1 fruit fly cellular context compared by ENCODE assay signal in the genomic region with DNA sequence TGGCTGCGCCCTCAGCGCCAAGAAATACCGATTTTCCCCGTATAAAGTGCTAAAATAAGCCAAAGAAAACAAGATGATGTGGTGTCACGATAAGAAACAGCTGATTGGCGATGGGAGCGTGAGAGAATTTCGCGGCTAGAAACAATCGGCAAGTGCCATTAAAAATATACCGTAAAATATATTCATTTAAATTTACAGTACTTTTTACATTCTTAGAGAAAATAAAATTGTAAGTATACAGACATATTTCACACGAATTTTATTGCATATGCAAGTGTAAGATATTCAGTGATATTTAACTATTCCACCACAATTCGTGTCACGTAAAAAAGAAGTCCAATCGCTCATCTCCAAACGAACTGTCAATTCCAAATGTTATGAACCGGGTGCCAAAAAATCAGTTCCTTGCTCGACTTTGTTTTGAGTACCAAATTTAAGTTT.
TF ChIP-seq lines count a peak whose summit lies in the region.

A gene (minus strand): TSS at position 54 of the 441 bp plus-strand sequence.
A gene (plus strand): TSS at position 356 of the 441 bp plus-strand sequence.
A gene (plus strand): TSS at position 356 of the 441 bp plus-strand sequence.

TF ChIP-seq in whole organism, embryonic, 481 proteins besides CTCF, POLR2A, EP300 and RAD21 (continued from another document and continues in another):
- TF ChIP-seq mld (GFP tag; IDR thresholded peaks at IDR 0.05; lab: Robert Waterston, UW; ENCODE audit: partially characterized antibody) = peak; percentile 86; the same call in 2 of the 3 replicates
- peak; percentile 72 for TF ChIP-seq CG9437 (GFP tag; optimal IDR thresholded peaks at IDR 0.05; lab: Kevin White, UChicago)
- TF ChIP-seq MTF-1 (GFP tag; optimal IDR thresholded peaks at IDR 0.05; lab: Kevin White, UChicago; ENCODE audit: borderline replicate concordance) = no peak
- TF ChIP-seq vfl (GFP tag; optimal IDR thresholded peaks at IDR 0.05; lab: Kevin White, UChicago) = peak; percentile 78
- peak; percentile 93 for TF ChIP-seq Ets65A (GFP tag; lab: Kevin White, UChicago)
- TF ChIP-seq CG15073 (GFP tag; optimal IDR thresholded peaks at IDR 0.05; lab: Kevin White, UChicago) = no peak
- TF ChIP-seq pan (optimal IDR thresholded peaks at IDR 0.05; lab: Kevin White, UChicago) = no peak
- peak in 1 of 2 experiments; percentile 56 for TF ChIP-seq pan (GFP tag; optimal IDR thresholded peaks at IDR 0.05 in 1 of 2, IDR thresholded peaks at IDR 0.05 in 1 of 2)
- TF ChIP-seq CG1233 (GFP tag; optimal IDR thresholded peaks at IDR 0.05; lab: Kevin White, UChicago) = peak; percentile 70
- TF ChIP-seq Lhr (GFP tag; optimal IDR thresholded peaks at IDR 0.05; lab: Kevin White, UChicago) = peak; percentile 58
- TF ChIP-seq zf30C (GFP tag; optimal IDR thresholded peaks at IDR 0.05; lab: Kevin White, UChicago) = no peak
- TF ChIP-seq CG10565 (GFP tag; optimal IDR thresholded peaks at IDR 0.05; lab: Kevin White, UChicago) = no peak
- TF ChIP-seq tgo (GFP tag; IDR thresholded peaks at IDR 0.05; lab: Robert Waterston, UW) = peak; percentile 76
- TF ChIP-seq CG6689 (GFP tag; IDR thresholded peaks at IDR 0.05; lab: Robert Waterston, UW) = peak; percentile 74
- peak; percentile 52 for TF ChIP-seq caup (GFP tag; optimal IDR thresholded peaks at IDR 0.05; lab: Kevin White, UChicago; ENCODE audit: severe bottlenecking)
- no peak for TF ChIP-seq her (GFP tag; optimal IDR thresholded peaks at IDR 0.05; lab: Kevin White, UChicago)
- TF ChIP-seq CG3847 (GFP tag; IDR thresholded peaks at IDR 0.05; lab: Robert Waterston, UW) = peak; percentile 89
- TF ChIP-seq Pdp1 (GFP tag; optimal IDR thresholded peaks at IDR 0.05; lab: Kevin White, UChicago) = peak; percentile 78 to 86
- TF ChIP-seq CG2889 (GFP tag; IDR thresholded peaks at IDR 0.05; lab: Robert Waterston, UW) = no peak; the same call in 2 of the 3 replicates
- TF ChIP-seq Gsc (GFP tag; IDR thresholded peaks at IDR 0.05; lab: Robert Waterston, UW) = no peak
- TF ChIP-seq Abd-B (GFP tag; optimal IDR thresholded peaks at IDR 0.05; lab: Kevin White, UChicago) = peak; percentile 83
- peak; percentile 78 for TF ChIP-seq pzg (GFP tag; optimal IDR thresholded peaks at IDR 0.05; lab: Kevin White, UChicago)
- TF ChIP-seq CG14965 (GFP tag; optimal IDR thresholded peaks at IDR 0.05; lab: Kevin White, UChicago; ENCODE audit: borderline replicate concordance) = no peak
- no peak for TF ChIP-seq Asciz (GFP tag; optimal IDR thresholded peaks at IDR 0.05; lab: Kevin White, UChicago)
- TF ChIP-seq Spps (tag; optimal IDR thresholded peaks at IDR 0.05; lab: Kevin White, UChicago) = peak; percentile 48
- TF ChIP-seq grn (GFP tag; optimal IDR thresholded peaks at IDR 0.05; lab: Kevin White, UChicago) = peak; percentile 100
- peak; percentile 90 for TF ChIP-seq Sry-δ (GFP tag; optimal IDR thresholded peaks at IDR 0.05; lab: Kevin White, UChicago)
- TF ChIP-seq CG13775 (GFP tag; optimal IDR thresholded peaks at IDR 0.05; lab: Kevin White, UChicago) = peak; percentile 86
- TF ChIP-seq CG6175 (GFP tag; IDR thresholded peaks at IDR 0.05; lab: Robert Waterston, UW) = no peak
- TF ChIP-seq p53 (GFP tag; optimal IDR thresholded peaks at IDR 0.05; lab: Kevin White, UChicago) = no peak
- TF ChIP-seq croc (GFP tag; conservative IDR thresholded peaks at IDR 0.05; lab: Robert Waterston, UW) = peak; percentile 50; the same call in 2 of the 3 replicates
- TF ChIP-seq CG8388 (GFP tag; optimal IDR thresholded peaks at IDR 0.05; lab: Kevin White, UChicago) = peak; percentile 86
- peak; percentile 66 for TF ChIP-seq Hmx (GFP tag; optimal IDR thresholded peaks at IDR 0.05; lab: Kevin White, UChicago)
- peak; percentile 53; the same call in 1 of the 2 replicates for TF ChIP-seq danr (GFP tag; IDR thresholded peaks at IDR 0.05; lab: Robert Waterston, UW)
- TF ChIP-seq CG43689 (GFP tag; IDR thresholded peaks at IDR 0.05; lab: Robert Waterston, UW) = no peak
- no peak for TF ChIP-seq salm (tag; optimal IDR thresholded peaks at IDR 0.05; lab: Kevin White, UChicago)
- TF ChIP-seq Sox102F (GFP tag; optimal IDR thresholded peaks at IDR 0.05; lab: Kevin White, UChicago) = peak; percentile 67
- TF ChIP-seq bcd (GFP tag; optimal IDR thresholded peaks at IDR 0.05; lab: Kevin White, UChicago) = peak; percentile 79
- peak; percentile 80 for TF ChIP-seq B-H2 (GFP tag; optimal IDR thresholded peaks at IDR 0.05; lab: Kevin White, UChicago)
- peak; percentile 98 for TF ChIP-seq vnd (GFP tag; IDR thresholded peaks at IDR 0.05; lab: Robert Waterston, UW; ENCODE audit: partially characterized antibody)
- no peak for TF ChIP-seq ftz-f1 (GFP tag; optimal IDR thresholded peaks at IDR 0.05; lab: Kevin White, UChicago)
- no peak for TF ChIP-seq dan (GFP tag; IDR thresholded peaks at IDR 0.05; lab: Robert Waterston, UW)
- no peak for TF ChIP-seq wek (GFP tag; optimal IDR thresholded peaks at IDR 0.05; lab: Kevin White, UChicago)
- TF ChIP-seq dati (GFP tag; IDR thresholded peaks at IDR 0.05; lab: Robert Waterston, UW) = no peak
- TF ChIP-seq cas (GFP tag; IDR thresholded peaks at IDR 0.05; lab: Robert Waterston, UW) = peak; percentile 76
- no peak for TF ChIP-seq Trl (optimal IDR thresholded peaks at IDR 0.05; lab: Kevin White, UChicago)
- TF ChIP-seq Trl (GFP tag; optimal IDR thresholded peaks at IDR 0.05; lab: Kevin White, UChicago) = peak; percentile 56
- peak; percentile 16; the same call in 1 of the 3 replicates for TF ChIP-seq C15 (GFP tag; IDR thresholded peaks at IDR 0.05; lab: Robert Waterston, UW)
- TF ChIP-seq fd64A (GFP tag; optimal IDR thresholded peaks at IDR 0.05; lab: Kevin White, UChicago) = no peak
- TF ChIP-seq nau (GFP tag; optimal IDR thresholded peaks at IDR 0.05; lab: Kevin White, UChicago) = no peak
- peak; percentile 46 for TF ChIP-seq Sry-β (GFP tag; optimal IDR thresholded peaks at IDR 0.05; lab: Kevin White, UChicago)
- TF ChIP-seq CG6765 (GFP tag; optimal IDR thresholded peaks at IDR 0.05; lab: Kevin White, UChicago) = peak; percentile 11
- TF ChIP-seq CG15601 (tag; optimal IDR thresholded peaks at IDR 0.05; lab: Kevin White, UChicago) = peak; percentile 74
- no peak for TF ChIP-seq CG13894 (tag; optimal IDR thresholded peaks at IDR 0.05; lab: Kevin White, UChicago)
- peak; percentile 85 for TF ChIP-seq gfzf (GFP tag; optimal IDR thresholded peaks at IDR 0.05; lab: Kevin White, UChicago)
- peak; percentile 84 for TF ChIP-seq CG9797 (GFP tag; optimal IDR thresholded peaks at IDR 0.05; lab: Kevin White, UChicago)
- peak; percentile 80 for TF ChIP-seq CG11504 (tag; optimal IDR thresholded peaks at IDR 0.05; lab: Kevin White, UChicago)
- no peak for TF ChIP-seq ham (GFP tag; IDR thresholded peaks at IDR 0.05; lab: Robert Waterston, UW)
- no peak for TF ChIP-seq CG30431 (GFP tag; optimal IDR thresholded peaks at IDR 0.05; lab: Kevin White, UChicago)
- no peak for TF ChIP-seq CG12071 (GFP tag; optimal IDR thresholded peaks at IDR 0.05; lab: Kevin White, UChicago)
- peak; percentile 62; the same call in 1 of the 2 replicates for TF ChIP-seq ranshi (GFP tag; IDR thresholded peaks at IDR 0.05; lab: Robert Waterston, UW)
- TF ChIP-seq rib (GFP tag; IDR thresholded peaks at IDR 0.05; lab: Robert Waterston, UW) = no peak
- peak; percentile 77; the same call in 2 of the 3 replicates for TF ChIP-seq CG11695 (GFP tag; IDR thresholded peaks at IDR 0.05; lab: Robert Waterston, UW)
- TF ChIP-seq MESR4 (GFP tag; optimal IDR thresholded peaks at IDR 0.05; lab: Kevin White, UChicago) = peak; percentile 8
- TF ChIP-seq ash1 (GFP tag; optimal IDR thresholded peaks at IDR 0.05; lab: Kevin White, UChicago) = no peak
- TF ChIP-seq Side (GFP tag; optimal IDR thresholded peaks at IDR 0.05; lab: Kevin White, UChicago) = peak; percentile 56
- peak; percentile 77 for TF ChIP-seq tin (GFP tag; optimal IDR thresholded peaks at IDR 0.05; lab: Kevin White, UChicago)
- TF ChIP-seq CG6654 (GFP tag; optimal IDR thresholded peaks at IDR 0.05; lab: Kevin White, UChicago) = peak; percentile 10
- peak; percentile 71 for TF ChIP-seq CG17385 (GFP tag; optimal IDR thresholded peaks at IDR 0.05; lab: Kevin White, UChicago)
- TF ChIP-seq Kr (GFP tag; optimal IDR thresholded peaks at IDR 0.05; lab: Kevin White, UChicago) = no peak
- TF ChIP-seq CG12659 (GFP tag; optimal IDR thresholded peaks at IDR 0.05; lab: Kevin White, UChicago) = peak; percentile 86
- no peak for TF ChIP-seq ab (GFP tag; optimal IDR thresholded peaks at IDR 0.05; lab: Kevin White, UChicago)
- TF ChIP-seq Myb (GFP tag; optimal IDR thresholded peaks at IDR 0.05; lab: Kevin White, UChicago) = peak; percentile 49
- TF ChIP-seq CG16813 (GFP tag; IDR thresholded peaks at IDR 0.05; lab: Robert Waterston, UW; ENCODE audit: partially characterized antibody) = peak; percentile 99
- no peak for TF ChIP-seq CG11560 (tag; IDR thresholded peaks at IDR 0.05; lab: Robert Waterston, UW)
- no peak for TF ChIP-seq kah (GFP tag; optimal IDR thresholded peaks at IDR 0.05; lab: Kevin White, UChicago)
- TF ChIP-seq Hr39 (optimal IDR thresholded peaks at IDR 0.05; lab: Kevin White, UChicago) = no peak
- TF ChIP-seq ERR (GFP tag; optimal IDR thresholded peaks at IDR 0.05; lab: Kevin White, UChicago) = peak; percentile 15
- no peak for TF ChIP-seq org-1 (GFP tag; optimal IDR thresholded peaks at IDR 0.05; lab: Kevin White, UChicago)
- peak; percentile 96 for TF ChIP-seq CG15514 (GFP tag; optimal IDR thresholded peaks at IDR 0.05; lab: Kevin White, UChicago)
- peak; percentile 84 for TF ChIP-seq CG13424 (tag; optimal IDR thresholded peaks at IDR 0.05; lab: Kevin White, UChicago)
- TF ChIP-seq CG8944 (GFP tag; optimal IDR thresholded peaks at IDR 0.05; lab: Kevin White, UChicago) = peak; percentile 51
- TF ChIP-seq sisA (GFP tag; IDR thresholded peaks at IDR 0.05; lab: Robert Waterston, UW) = peak; percentile 73
- no peak for TF ChIP-seq Nf-YA (GFP tag; IDR thresholded peaks at IDR 0.05; lab: Robert Waterston, UW)
- TF ChIP-seq CG10462 (GFP tag; optimal IDR thresholded peaks at IDR 0.05; lab: Kevin White, UChicago) = peak; percentile 48
- no peak for TF ChIP-seq Fer1 (GFP tag; optimal IDR thresholded peaks at IDR 0.05; lab: Kevin White, UChicago)
- TF ChIP-seq gcm (GFP tag; optimal IDR thresholded peaks at IDR 0.05; lab: Kevin White, UChicago) = peak; percentile 73
- TF ChIP-seq chn (GFP tag; optimal IDR thresholded peaks at IDR 0.05; lab: Kevin White, UChicago) = peak; percentile 60
- peak; percentile 50; the same call in 1 of the 2 replicates for TF ChIP-seq CG8765 (GFP tag; IDR thresholded peaks at IDR 0.05; lab: Robert Waterston, UW)
- peak; percentile 83 for TF ChIP-seq CG17829 (tag; optimal IDR thresholded peaks at IDR 0.05; lab: Kevin White, UChicago)
- TF ChIP-seq schlank (tag; optimal IDR thresholded peaks at IDR 0.05; lab: Kevin White, UChicago) = peak; percentile 22
- TF ChIP-seq CG12769 (tag; optimal IDR thresholded peaks at IDR 0.05; lab: Kevin White, UChicago) = no peak
- peak; percentile 81; the same call in 2 of the 4 replicates for TF ChIP-seq Gug (GFP tag; IDR thresholded peaks at IDR 0.05; lab: Robert Waterston, UW)
- no peak for TF ChIP-seq TFAM (GFP tag; optimal IDR thresholded peaks at IDR 0.05; lab: Kevin White, UChicago)
- peak; percentile 71 for TF ChIP-seq YL-1 (GFP tag; optimal IDR thresholded peaks at IDR 0.05; lab: Kevin White, UChicago)
- TF ChIP-seq Atf6 (GFP tag; IDR thresholded peaks at IDR 0.05; lab: Robert Waterston, UW) = peak; percentile 63; the same call in 1 of the 2 replicates
- TF ChIP-seq twi (tag; optimal IDR thresholded peaks at IDR 0.05; lab: Kevin White, UChicago) = peak; percentile 73
- TF ChIP-seq CHES-1-like (GFP tag; optimal IDR thresholded peaks at IDR 0.05; lab: Kevin White, UChicago) = peak; percentile 33
- peak; percentile 84 for TF ChIP-seq CG9215 (GFP tag; IDR thresholded peaks at IDR 0.05; lab: Robert Waterston, UW)
- peak; percentile 90 for TF ChIP-seq Dbx (GFP tag; IDR thresholded peaks at IDR 0.05; lab: Robert Waterston, UW)
- TF ChIP-seq HLH3B (GFP tag; IDR thresholded peaks at IDR 0.05; lab: Robert Waterston, UW) = peak; percentile 59; the same call in 1 of the 2 replicates
- peak; percentile 71 for TF ChIP-seq CG13624 (GFP tag; optimal IDR thresholded peaks at IDR 0.05; lab: Kevin White, UChicago)
- peak; percentile 54 for TF ChIP-seq wor (GFP tag; IDR thresholded peaks at IDR 0.05; lab: Robert Waterston, UW)
- peak; percentile 26 for TF ChIP-seq run (tag; optimal IDR thresholded peaks at IDR 0.05; lab: Kevin White, UChicago)
- TF ChIP-seq otp (GFP tag; IDR thresholded peaks at IDR 0.05; lab: Robert Waterston, UW) = no peak
- peak; percentile 96 for TF ChIP-seq sens (GFP tag; lab: Kevin White, UChicago)
- TF ChIP-seq CG6854 (GFP tag; optimal IDR thresholded peaks at IDR 0.05; lab: Kevin White, UChicago) = no peak
- no peak for TF ChIP-seq CG18599 (GFP tag; optimal IDR thresholded peaks at IDR 0.05; lab: Kevin White, UChicago)
- peak; percentile 52 for TF ChIP-seq pnt (GFP tag; optimal IDR thresholded peaks at IDR 0.05; lab: Kevin White, UChicago)
- TF ChIP-seq onecut (GFP tag; IDR thresholded peaks at IDR 0.05; lab: Robert Waterston, UW) = peak; percentile 58
- TF ChIP-seq Med (GFP tag; lab: Kevin White, UChicago) = peak; percentile 95
- TF ChIP-seq Dll (GFP tag; IDR thresholded peaks at IDR 0.05; lab: Robert Waterston, UW; ENCODE audit: partially characterized antibody) = peak; percentile 100
- peak; percentile 82 for TF ChIP-seq CG9817 (tag; optimal IDR thresholded peaks at IDR 0.05; lab: Kevin White, UChicago)
- TF ChIP-seq pros (GFP tag; optimal IDR thresholded peaks at IDR 0.05; lab: Kevin White, UChicago) = peak; percentile 42
- TF ChIP-seq ATbp (GFP tag; optimal IDR thresholded peaks at IDR 0.05; lab: Kevin White, UChicago) = peak; percentile 32
- peak; percentile 31 for TF ChIP-seq CG4328 (GFP tag; optimal IDR thresholded peaks at IDR 0.05; lab: Kevin White, UChicago)
- peak; percentile 31 for TF ChIP-seq CG17568 (GFP tag; optimal IDR thresholded peaks at IDR 0.05; lab: Kevin White, UChicago)
- peak; percentile 67 for TF ChIP-seq CG1647 (GFP tag; optimal IDR thresholded peaks at IDR 0.05; lab: Kevin White, UChicago)
- 0 out of 2 replicates have a peak, but pooled peaks have one; percentile 33 for TF ChIP-seq ara (GFP tag; IDR thresholded peaks at IDR 0.05; lab: Robert Waterston, UW)
- peak; percentile 32; the same call in 1 of the 2 replicates for TF ChIP-seq CG32767 (GFP tag; IDR thresholded peaks at IDR 0.05; lab: Robert Waterston, UW)
- peak; percentile 30 for TF ChIP-seq Dp (GFP tag; optimal IDR thresholded peaks at IDR 0.05; lab: Kevin White, UChicago)
- TF ChIP-seq sim (GFP tag; IDR thresholded peaks at IDR 0.05; lab: Robert Waterston, UW) = no peak
- peak in 1 of 3 experiments; percentile 82 for TF ChIP-seq lola (GFP tag; optimal IDR thresholded peaks at IDR 0.05; lab: Kevin White, UChicago)
- TF ChIP-seq CG16863 (GFP tag; optimal IDR thresholded peaks at IDR 0.05; lab: Kevin White, UChicago) = peak; percentile 44
